Worm (Caenorhabditis elegans): ENCODE measurements around the gene his-59.
A peak's percentile ranks its signal among the peaks of the same experiment; 100 is the strongest.

his-59 gene

ce11 chrIV:7465857-7466256 lies 22.2 kb upstream of the his-59 start, which contains the start of gene F13B6.3:
Gene F13B6.3, minus strand, starts transcription at chrIV:7465957.
- no peak for TF ChIP-seq lin-1 (GFP tag; IDR thresholded peaks at IDR 0.05)
- no peak for TF ChIP-seq nhr-76 (tag; optimal IDR thresholded peaks at IDR 0.05)
- no peak for TF ChIP-seq lin-38 (GFP tag; IDR thresholded peaks at IDR 0.05)
- no peak for TF ChIP-seq Y5F2A.4 (GFP tag; optimal IDR thresholded peaks at IDR 0.05)
- no peak for TF ChIP-seq ceh-82 (tag; optimal IDR thresholded peaks at IDR 0.05)
- no peak for TF ChIP-seq Y105C5A.15 (GFP tag; IDR thresholded peaks at IDR 0.05)
- TF ChIP-seq hlh-11 (tag; optimal IDR thresholded peaks at IDR 0.05) = no peak
- TF ChIP-seq cey-2 (tag; optimal IDR thresholded peaks at IDR 0.05; ENCODE audit: borderline replicate concordance, insufficient read depth) = no peak
- TF ChIP-seq lin-13 (GFP tag; optimal IDR thresholded peaks at IDR 0.05) = no peak
- TF ChIP-seq lin-15B (tag; optimal IDR thresholded peaks at IDR 0.05) = no peak
- no peak for TF ChIP-seq daf-8 (GFP tag; IDR thresholded peaks at IDR 0.05)
- TF ChIP-seq ztf-7 (tag; optimal IDR thresholded peaks at IDR 0.05) = no peak
- TF ChIP-seq hif-1 (tag; optimal IDR thresholded peaks at IDR 0.05) = no peak
- TF ChIP-seq attf-4 (tag; optimal IDR thresholded peaks at IDR 0.05) = no peak
- no peak for TF ChIP-seq nhr-111 (GFP tag; optimal IDR thresholded peaks at IDR 0.05)
- no peak for TF ChIP-seq arid-1 (GFP tag; conservative IDR thresholded peaks at IDR 0.05)
- TF ChIP-seq unc-62 (GFP tag; optimal IDR thresholded peaks at IDR 0.05 in 1 of 2) = no peak
- TF ChIP-seq unc-62 (tag; optimal IDR thresholded peaks at IDR 0.05) = no peak
- TF ChIP-seq nhr-77 (tag; optimal IDR thresholded peaks at IDR 0.05) = no peak

- 0 out of 2 replicates have a peak, but pooled peaks have one; percentile 15 for TF ChIP-seq tra-1 (GFP tag; IDR thresholded peaks at IDR 0.05)
- no peak for TF ChIP-seq F49E8.2 (tag; optimal IDR thresholded peaks at IDR 0.05; ENCODE audit: borderline replicate concordance)
- no peak for TF ChIP-seq dpl-1 (GFP tag; optimal IDR thresholded peaks at IDR 0.05)
- TF ChIP-seq pqm-1 (tag; optimal IDR thresholded peaks at IDR 0.05) = peak; percentile 48
- no peak for TF ChIP-seq hmg-1.1 (GFP tag; IDR thresholded peaks at IDR 0.05)
- no peak for TF ChIP-seq ces-1 (GFP tag; optimal IDR thresholded peaks at IDR 0.05)
- no peak for TF ChIP-seq nhr-48 (tag; optimal IDR thresholded peaks at IDR 0.05)
- no peak for TF ChIP-seq nhr-28 (tag; optimal IDR thresholded peaks at IDR 0.05)
- no peak for TF ChIP-seq nhr-10 (tag; optimal IDR thresholded peaks at IDR 0.05)
- TF ChIP-seq dmd-6 (GFP tag; IDR thresholded peaks at IDR 0.05) = no peak; the same call in 1 of the 2 replicates
These were observed 20.9 kb upstream of the his-59 start for ce11 chrIV:7467170-7467569.

ce11 chrIV:7468638-7469037 lies 19.4 kb upstream of the his-59 start:
- peak in 1 of 2 experiments; percentile 9 for TF ChIP-seq unc-62 (GFP tag; optimal IDR thresholded peaks at IDR 0.05 in 1 of 2)
- TF ChIP-seq unc-62 (tag; optimal IDR thresholded peaks at IDR 0.05) = no peak
- TF ChIP-seq pqm-1 (tag; optimal IDR thresholded peaks at IDR 0.05) = peak; percentile 72
- TF ChIP-seq lin-29 (GFP tag; IDR thresholded peaks at IDR 0.05) = no peak

ce11 chrIV:7469782-7470413 lies 18.2 kb upstream of the his-59 start, which contains the start of gene F55G1.7:
Gene F55G1.7, minus strand, starts transcription at chrIV:7469832.
- peak; percentile 12 for TF ChIP-seq nhr-28 (tag; optimal IDR thresholded peaks at IDR 0.05)
- no peak for TF ChIP-seq zfp-3 (GFP tag; conservative IDR thresholded peaks at IDR 0.05)
- TF ChIP-seq lin-15B (tag; optimal IDR thresholded peaks at IDR 0.05) = no peak
- no peak for TF ChIP-seq lir-3 (tag; optimal IDR thresholded peaks at IDR 0.05)
- peak in 1 of 2 experiments; percentile 12 for TF ChIP-seq mdl-1 (tag; optimal IDR thresholded peaks at IDR 0.05)
- TF ChIP-seq unc-62 (GFP tag; optimal IDR thresholded peaks at IDR 0.05 in 1 of 2) = peak in 1 of 2 experiments; percentile 85
- TF ChIP-seq unc-62 (tag; optimal IDR thresholded peaks at IDR 0.05) = no peak
- TF ChIP-seq fos-1 (tag; optimal IDR thresholded peaks at IDR 0.05) = no peak
- TF ChIP-seq dmd-6 (GFP tag; IDR thresholded peaks at IDR 0.05) = peak; percentile 40
- no peak for TF ChIP-seq dpl-1 (GFP tag; optimal IDR thresholded peaks at IDR 0.05)

Data from whole organism, L4 larva.